Worm (Caenorhabditis elegans) whole organism, L1 larva: ENCODE data around the gene btbd-10.
"Not testable (repeated sequence)": the region's sequence is repeated elsewhere in the genome, so short reads cannot be mapped to it uniquely, and the experiment has no call there.

Experiments used
- C34B4.2 ChIP-seq: sonication (generic microtip); optimal IDR thresholded peaks from 2 replicates; lab custom pipeline; 2017; ENCODE audit warnings: mild to moderate bottlenecking, missing genetic modification characterization, missing compliant biosample characterization
- Y116A8C.19 ChIP-seq: sonication (generic microtip); optimal IDR thresholded peaks from 2 replicates; lab custom pipeline; 2016; ENCODE audit warnings: missing compliant biosample characterization, missing genetic modification characterization, borderline replicate concordance
- aha-1 ChIP-seq: fragments of 150-350 bp; optimal IDR thresholded peaks from 2 replicates; lab custom pipeline; 2014; ENCODE audit warnings: missing biosample characterization, missing genetic modification characterization
- alr-1 ChIP-seq: fragments of 200-800 bp; sonication (Bioruptor generic); optimal IDR thresholded peaks from 2 replicates; lab custom pipeline; 2018; ENCODE audit warnings: borderline replicate concordance, mild to moderate bottlenecking, missing genetic modification characterization, missing compliant biosample characterization
- aly-2 ChIP-seq: fragments of 150-350 bp; optimal IDR thresholded peaks from 2 replicates; lab custom pipeline; 2014; ENCODE audit warnings: missing biosample characterization, missing genetic modification characterization
- ceh-8 ChIP-seq: fragments of 200-800 bp; sonication (Bioruptor generic); optimal IDR thresholded peaks from 2 replicates; lab custom pipeline; 2018; ENCODE audit warnings: mild to moderate bottlenecking, missing genetic modification characterization, moderate library complexity, missing compliant biosample characterization
- ceh-82 ChIP-seq, 3 experiments: fragments of 150-350 bp in 1 of 3; sonication (generic microtip) in 2 of 3; optimal IDR thresholded peaks; 2 replicates each; lab custom pipeline; 2014 to 2017; ENCODE audit warnings: missing biosample characterization in 3 of 3, missing genetic modification characterization in 3 of 3
- ceh-90 ChIP-seq: sonication (generic microtip); optimal IDR thresholded peaks from 2 replicates; lab custom pipeline; 2016; ENCODE audit warnings: missing genetic modification characterization, missing compliant biosample characterization
- dsc-1 ChIP-seq: sonication (generic microtip); optimal IDR thresholded peaks from 2 replicates; lab custom pipeline; 2016; ENCODE audit warnings: mild to moderate bottlenecking, missing genetic modification characterization, missing compliant biosample characterization
- efl-3 ChIP-seq: fragments of 200-800 bp; sonication (Bioruptor generic); optimal IDR thresholded peaks from 2 replicates; lab custom pipeline; 2018; ENCODE audit warnings: mild to moderate bottlenecking, missing genetic modification characterization, missing compliant biosample characterization
- elt-2 ChIP-seq: sonication (generic microtip); optimal IDR thresholded peaks from 2 replicates; lab custom pipeline; 2016; ENCODE audit warnings: missing genetic modification characterization, mild to moderate bottlenecking, inconsistent platforms, missing compliant biosample characterization, missing genetic modification reagents
- elt-3 ChIP-seq, 6 experiments: fragments of 150-350 bp in 1 of 6; sonication (generic microtip); optimal IDR thresholded peaks; 2 replicates each; lab custom pipeline; 2017 to 2018; ENCODE audit warnings: missing biosample characterization in 6 of 6, missing genetic modification characterization in 6 of 6, inconsistent platforms in 1 of 6
- ets-5 ChIP-seq: fragments of 200-800 bp; sonication (Bioruptor generic); IDR thresholded peaks from 2 replicates; pipeline ENCODE4 v1.3.6; 2022; ENCODE audit warnings: missing genetic modification characterization, missing compliant biosample characterization
- fkh-10 ChIP-seq: sonication (generic microtip); optimal IDR thresholded peaks from 2 replicates; lab custom pipeline; 2017; ENCODE audit warnings: missing biosample characterization, missing genetic modification reagents, missing genetic modification characterization
- fkh-8 ChIP-seq: sonication (generic microtip); optimal IDR thresholded peaks from 2 replicates; lab custom pipeline; 2016; ENCODE audit warnings: mild to moderate bottlenecking, missing genetic modification characterization, missing compliant biosample characterization
- grh-1 ChIP-seq: fragments of 200-800 bp; sonication (Bioruptor generic); IDR thresholded peaks from 2 replicates; pipeline ENCODE4 v1.3.6; 2022; ENCODE audit warnings: missing genetic modification reagents, missing genetic modification characterization, missing compliant biosample characterization
- irx-1 ChIP-seq: sonication (generic microtip); optimal IDR thresholded peaks from 2 replicates; lab custom pipeline; 2016; ENCODE audit warnings: missing genetic modification characterization, missing compliant biosample characterization
- jun-1 ChIP-seq: fragments of 150-350 bp; optimal IDR thresholded peaks from 2 replicates; lab custom pipeline; 2014; ENCODE audit warnings: missing biosample characterization, missing genetic modification reagents, missing genetic modification characterization
- lin-15B ChIP-seq: fragments of 150-350 bp; sonication (generic microtip); optimal IDR thresholded peaks from 3 replicates; lab custom pipeline; 2014; ENCODE audit warnings: missing biosample characterization, missing genetic modification characterization
- lin-35 ChIP-seq, 2 experiments: fragments of 150-350 bp; optimal IDR thresholded peaks; 2 replicates each; lab custom pipeline; 2014; ENCODE audit warnings: missing biosample characterization in 2 of 2, missing genetic modification characterization in 2 of 2, missing genetic modification reagents in 2 of 2
- lir-3 ChIP-seq: sonication (generic microtip); optimal IDR thresholded peaks from 2 replicates; lab custom pipeline; 2016; ENCODE audit warnings: mild to moderate bottlenecking, missing genetic modification characterization, moderate library complexity, missing compliant biosample characterization; ENCODE audit not compliant: poor library complexity
- mdl-1 ChIP-seq, 2 experiments: fragments of 150-350 bp; optimal IDR thresholded peaks; 2 replicates each; lab custom pipeline; 2014 to 2017; ENCODE audit warnings: missing biosample characterization in 2 of 2, missing genetic modification characterization in 2 of 2, inconsistent platforms in 1 of 2
- nhr-11 ChIP-seq: fragments of 150-350 bp; optimal IDR thresholded peaks from 2 replicates; lab custom pipeline; 2014; ENCODE audit warnings: missing biosample characterization, missing genetic modification characterization
- nhr-12 ChIP-seq: sonication (generic microtip); optimal IDR thresholded peaks from 2 replicates; lab custom pipeline; 2017; ENCODE audit warnings: missing biosample characterization, missing genetic modification characterization
- nhr-19 ChIP-seq: fragments of 200-800 bp; sonication (Bioruptor generic); conservative IDR thresholded peaks from 2 replicates; pipeline ENCODE4 v1.3.6; 2022; ENCODE audit warnings: missing genetic modification characterization, missing compliant biosample characterization
- nhr-20 ChIP-seq: sonication (generic microtip); optimal IDR thresholded peaks from 2 replicates; lab custom pipeline; 2016; ENCODE audit warnings: mild to moderate bottlenecking, missing genetic modification characterization, missing compliant biosample characterization
- nhr-237 ChIP-seq: fragments of 150-350 bp; optimal IDR thresholded peaks from 2 replicates; lab custom pipeline; 2014; ENCODE audit warnings: missing biosample characterization, missing genetic modification characterization
- nhr-47 ChIP-seq: sonication (generic microtip); optimal IDR thresholded peaks from 2 replicates; lab custom pipeline; 2016; ENCODE audit warnings: mild to moderate bottlenecking, missing genetic modification characterization, moderate library complexity, missing compliant biosample characterization
- nhr-76 ChIP-seq: sonication (generic microtip); optimal IDR thresholded peaks from 2 replicates; lab custom pipeline; 2017; ENCODE audit warnings: missing biosample characterization, missing genetic modification characterization
- nhr-84 ChIP-seq: sonication (generic microtip); optimal IDR thresholded peaks from 2 replicates; lab custom pipeline; 2017; ENCODE audit warnings: missing biosample characterization, missing genetic modification characterization
- nhr-90 ChIP-seq: sonication (generic microtip); optimal IDR thresholded peaks from 2 replicates; lab custom pipeline; 2016; ENCODE audit warnings: mild to moderate bottlenecking, missing genetic modification characterization, missing compliant biosample characterization; ENCODE audit not compliant: poor library complexity
- pag-3 ChIP-seq: sonication (generic microtip); optimal IDR thresholded peaks from 2 replicates; lab custom pipeline; 2017; ENCODE audit warnings: missing genetic modification characterization, mild to moderate bottlenecking, missing compliant biosample characterization, antibody characterized with exemption, borderline replicate concordance; ENCODE audit not compliant: insufficient read depth
- pqm-1 ChIP-seq: sonication (generic microtip); optimal IDR thresholded peaks from 3 replicates; lab custom pipeline; 2017; ENCODE audit warnings: missing biosample characterization, missing genetic modification characterization
- rnt-1 ChIP-seq: sonication (generic microtip); optimal IDR thresholded peaks from 2 replicates; lab custom pipeline; 2016; ENCODE audit warnings: mild to moderate bottlenecking, missing genetic modification characterization, moderate library complexity, missing compliant biosample characterization
- snpc-4 ChIP-seq: fragments of 150-350 bp; optimal IDR thresholded peaks from 2 replicates; lab custom pipeline; 2014; ENCODE audit warnings: missing biosample characterization, missing genetic modification characterization
- snu-23 ChIP-seq: sonication (generic microtip); optimal IDR thresholded peaks from 2 replicates; lab custom pipeline; 2016; ENCODE audit warnings: missing genetic modification characterization, missing compliant biosample characterization
- sptf-1 ChIP-seq: fragments of 150-350 bp; optimal IDR thresholded peaks from 2 replicates; lab custom pipeline; 2014; ENCODE audit warnings: missing biosample characterization, missing genetic modification characterization
- sup-37 ChIP-seq: fragments of 200-800 bp; sonication (Bioruptor generic); optimal IDR thresholded peaks from 2 replicates; lab custom pipeline; 2018; ENCODE audit warnings: mild to moderate bottlenecking, missing genetic modification characterization, missing compliant biosample characterization
- swsn-7 ChIP-seq: sonication (generic microtip); optimal IDR thresholded peaks from 2 replicates; lab custom pipeline; 2016; ENCODE audit warnings: missing genetic modification characterization, missing compliant biosample characterization
- tbx-2 ChIP-seq: sonication (generic microtip); optimal IDR thresholded peaks from 2 replicates; lab custom pipeline; 2016; ENCODE audit warnings: missing genetic modification characterization, missing compliant biosample characterization
- tlp-1 ChIP-seq: fragments of 150-350 bp; optimal IDR thresholded peaks from 2 replicates; lab custom pipeline; 2014; ENCODE audit warnings: missing biosample characterization, missing genetic modification characterization
- unc-30 ChIP-seq: sonication (generic microtip); optimal IDR thresholded peaks from 2 replicates; lab custom pipeline; 2017; ENCODE audit warnings: missing biosample characterization, missing genetic modification characterization
- unc-62 ChIP-seq: fragments of 150-350 bp; optimal IDR thresholded peaks from 2 replicates; lab custom pipeline; 2014; ENCODE audit warnings: missing biosample characterization, missing genetic modification reagents, missing genetic modification characterization
- unc-86 ChIP-seq: sonication (generic microtip); optimal IDR thresholded peaks from 2 replicates; lab custom pipeline; 2016; ENCODE audit warnings: missing genetic modification characterization, missing compliant biosample characterization
- unc-98 ChIP-seq: fragments of 200-800 bp; sonication (Bioruptor generic); IDR thresholded peaks from 2 replicates; pipeline ENCODE4 v1.3.6; 2022; ENCODE audit warnings: missing genetic modification characterization, missing compliant biosample characterization
- zag-1 ChIP-seq: fragments of 150-350 bp; optimal IDR thresholded peaks from 2 replicates; lab custom pipeline; 2014; ENCODE audit warnings: missing biosample characterization, missing genetic modification characterization
- zip-4 ChIP-seq: fragments of 200-800 bp; sonication (Bioruptor generic); optimal IDR thresholded peaks from 2 replicates; lab custom pipeline; 2018; ENCODE audit warnings: mild to moderate bottlenecking, missing genetic modification characterization, moderate library complexity, missing compliant biosample characterization
- ztf-11 ChIP-seq, 2 experiments: sonication (generic microtip); optimal IDR thresholded peaks; 2 replicates each; lab custom pipeline; 2016 to 2017; ENCODE audit warnings: missing genetic modification characterization in 2 of 2, missing biosample characterization in 1 of 2, missing compliant biosample characterization in 1 of 2

Gene btbd-10

DNA sequence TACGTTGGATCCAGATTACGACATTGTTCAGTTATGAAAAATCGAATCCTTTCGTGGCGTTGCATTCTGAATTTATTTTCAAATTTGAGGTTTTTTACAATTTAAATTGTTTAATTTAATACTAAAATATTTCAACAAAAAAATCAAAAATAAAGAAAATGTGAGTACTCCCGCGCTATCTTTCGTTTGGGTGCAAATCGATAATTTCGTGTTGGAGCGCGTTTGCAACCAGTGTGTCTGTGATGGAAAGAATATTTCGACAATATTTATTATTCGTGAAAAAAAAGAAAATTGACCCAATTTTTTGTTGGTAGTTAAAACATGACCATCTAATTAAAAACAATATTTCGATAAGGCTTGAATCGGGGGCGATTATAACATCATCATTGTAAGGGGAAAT lies 2.8 kb upstream of the btbd-10 start, which contains the start of gene R05F9.9 (continued):
- TF ChIP-seq tbx-2 (tag; lab: Kevin White, UChicago), result peak; percentile 3
- peak; percentile 4 for TF ChIP-seq nhr-90 (tag; lab: Kevin White, UChicago)
- peak; percentile 33 to 67 for TF ChIP-seq lin-35 (GFP tag; optimal IDR thresholded peaks at IDR 0.05; lab: Kevin White, UChicago)
- TF ChIP-seq pag-3, result no peak

DNA sequence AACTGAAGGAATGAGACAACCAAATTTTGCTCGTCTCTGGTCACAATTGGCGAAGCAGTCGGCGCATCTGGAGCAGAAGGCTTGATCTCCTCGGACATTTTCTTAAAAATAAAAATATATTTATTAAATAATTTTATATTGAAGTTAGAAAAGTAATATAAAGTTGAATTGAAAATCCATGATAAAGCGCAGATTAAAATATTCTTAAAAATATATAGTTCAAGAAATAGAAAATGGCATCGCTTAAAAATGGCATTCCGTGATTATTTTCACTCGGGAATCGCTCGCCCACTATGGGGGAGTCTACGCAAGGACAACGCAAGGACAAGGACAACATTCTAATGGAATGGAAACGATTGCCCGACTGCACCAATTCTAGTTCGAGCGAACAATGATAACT lies 1.1 kb upstream of the btbd-10 start, which contains the start of gene sgt-1:
TSS of gene sgt-1 (minus strand) at position 101 of the 400 bp plus-strand sequence.
- not testable (repeated sequence) for TF ChIP-seq ets-5 (GFP tag; lab: Robert Waterston, UW); unc-86 (tag; lab: Kevin White, UChicago); swsn-7 (tag; lab: Kevin White, UChicago)

DNA sequence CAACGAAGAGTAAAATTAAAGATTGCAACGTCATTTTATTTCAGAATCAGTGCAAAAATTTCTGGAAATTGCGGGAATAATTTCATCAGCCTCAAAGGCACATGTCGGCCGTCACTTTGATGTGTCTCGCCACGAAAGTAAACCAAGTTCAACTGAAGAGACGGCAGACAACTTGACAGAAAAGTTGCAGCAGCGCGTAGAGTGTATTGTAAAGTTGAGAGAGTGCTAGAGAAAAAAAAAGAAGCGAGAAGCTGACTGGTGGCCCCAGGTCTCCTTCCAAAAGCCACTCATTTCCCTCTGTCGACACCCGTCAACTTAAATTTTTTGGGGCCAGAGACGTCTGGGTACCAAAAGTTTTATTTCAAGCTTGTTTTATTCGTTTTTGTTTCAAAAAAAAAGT lies 531 bp upstream of the btbd-10 start:
- TF ChIP-seq C34B4.2 (no peak), unc-62 (GFP tag; lab: Kevin White, UChicago) (no peak), unc-98 (GFP tag; lab: Robert Waterston, UW) (no peak), ceh-82 (tag; optimal IDR thresholded peaks at IDR 0.05; lab: Kevin White, UChicago) (peak; percentile 30 to 61 (median 42)), efl-3 (no peak), fkh-10 (GFP tag; lab: Kevin White, UChicago) (peak; percentile 23), nhr-12 (no peak), grh-1 (GFP tag; lab: Robert Waterston, UW) (no peak), sup-37 (no peak), jun-1 (tag; lab: Kevin White, UChicago) (peak; percentile 56), rnt-1 (tag; lab: Kevin White, UChicago) (peak; percentile 87), irx-1 (tag; lab: Kevin White, UChicago) (no peak), lin-15B (peak; percentile 34), lin-35 (GFP tag; optimal IDR thresholded peaks at IDR 0.05; lab: Kevin White, UChicago) (peak; percentile 77 to 81), nhr-237 (tag; lab: Kevin White, UChicago) (no peak), nhr-84 (tag; lab: Kevin White, UChicago) (no peak), alr-1 (no peak), unc-30 (no peak), pqm-1 (tag; lab: Kevin White, UChicago) (no peak), ceh-90 (tag; lab: Kevin White, UChicago) (no peak), mdl-1 (tag; optimal IDR thresholded peaks at IDR 0.05; lab: Kevin White, UChicago) (peak in 1 of 2 experiments; percentile 77), snu-23 (GFP tag; lab: Kevin White, UChicago) (peak; percentile 77), unc-86 (tag; lab: Kevin White, UChicago) (peak; percentile 40), ceh-8 (no peak), nhr-19 (GFP tag; lab: Robert Waterston, UW) (peak; percentile 61), nhr-11 (tag; lab: Kevin White, UChicago) (no peak), swsn-7 (tag; lab: Kevin White, UChicago) (peak; percentile 60), aha-1 (tag; lab: Kevin White, UChicago) (no peak), elt-3 (tag; optimal IDR thresholded peaks at IDR 0.05; lab: Kevin White, UChicago) (peak in 1 of 6 experiments; percentile 24), zip-4 (GFP tag; lab: Kevin White, UChicago) (no peak), lir-3 (peak; percentile 35), ztf-11 (tag; optimal IDR thresholded peaks at IDR 0.05; lab: Kevin White, UChicago) (no peak), zag-1 (tag; lab: Kevin White, UChicago) (no peak), elt-2 (tag; lab: Kevin White, UChicago) (peak; percentile 23), dsc-1 (tag; lab: Kevin White, UChicago) (peak; percentile 56), nhr-20 (peak; percentile 80), sptf-1 (tag; lab: Kevin White, UChicago) (no peak), Y116A8C.19 (tag; lab: Kevin White, UChicago) (no peak), nhr-76 (tag; lab: Kevin White, UChicago) (no peak), nhr-90 (tag; lab: Kevin White, UChicago) (no peak), tlp-1 (tag; lab: Kevin White, UChicago) (no peak), fkh-8 (tag; lab: Kevin White, UChicago) (peak; percentile 65), nhr-47 (peak; percentile 68), snpc-4 (tag; lab: Kevin White, UChicago) (peak; percentile 39), aly-2 (no peak)
